Fruit fly (Drosophila melanogaster) whole organism, embryonic: Measurements from ENCODE around the gene CG9132.
A peak's percentile ranks its signal among the peaks of the same experiment; 100 is the strongest.

Experiments used
- Ada2b ChIP-seq: fragments of 200-800 bp; sonication (Bioruptor generic); IDR thresholded peaks from 2 replicates; pipeline ENCODE4 v1.3.6; 2022; ENCODE audit warnings: missing biosample characterization, missing genetic modification characterization
- Atf6 ChIP-seq: fragments of 200-800 bp; sonication (Bioruptor generic); IDR thresholded peaks from 2 replicates; pipeline ENCODE4 v1.3.6; 2022; ENCODE audit warnings: missing biosample characterization, missing genetic modification characterization
- Bgb ChIP-seq: fragments of 200-800 bp; sonication (Bioruptor generic); IDR thresholded peaks from 2 replicates; pipeline ENCODE4 v1.3.6; 2022; ENCODE audit warnings: missing biosample characterization, missing genetic modification characterization; ENCODE audit not compliant: partially characterized antibody
- CG10274 ChIP-seq: fragments of 200-800 bp; sonication (Bioruptor generic); optimal IDR thresholded peaks from 3 replicates; lab custom pipeline; 2017; ENCODE audit warnings: missing biosample characterization, mild to moderate bottlenecking, missing genetic modification characterization
- CG10959 ChIP-seq: fragments of 200-800 bp; sonication (Bioruptor generic); IDR thresholded peaks from 2 replicates; pipeline ENCODE4 v1.3.6; 2022; ENCODE audit warnings: missing biosample characterization, missing genetic modification characterization
- CG10979 ChIP-seq: fragments of 200-800 bp; sonication (Bioruptor generic); optimal IDR thresholded peaks from 2 replicates; lab custom pipeline; 2018; ENCODE audit warnings: missing biosample characterization, mild to moderate bottlenecking, missing genetic modification characterization, moderate library complexity
- CG11398 ChIP-seq: fragments of 200-800 bp; sonication (Bioruptor generic); optimal IDR thresholded peaks from 2 replicates; lab custom pipeline; 2016; ENCODE audit warnings: missing biosample characterization, missing genetic modification characterization
- CG12299 ChIP-seq: fragments of 200-800 bp; sonication (Bioruptor generic); optimal IDR thresholded peaks from 2 replicates; lab custom pipeline; 2018; ENCODE audit warnings: missing biosample characterization, mild to moderate bottlenecking, missing genetic modification characterization
- CG14667 ChIP-seq: fragments of 200-800 bp; sonication (Bioruptor generic); IDR thresholded peaks from 2 replicates; pipeline ENCODE4 v1.3.6; 2022; ENCODE audit warnings: missing biosample characterization, missing genetic modification characterization
- CG14710 ChIP-seq: fragments of 200-800 bp; sonication (Bioruptor generic); optimal IDR thresholded peaks from 3 replicates; lab custom pipeline; 2019; ENCODE audit warnings: missing biosample characterization, mild to moderate bottlenecking, missing genetic modification characterization, moderate library complexity
- CG1602 ChIP-seq: fragments of 200-800 bp; sonication (Bioruptor generic); optimal IDR thresholded peaks from 3 replicates; lab custom pipeline; 2016; ENCODE audit warnings: missing biosample characterization, missing genetic modification characterization
- CG16779 ChIP-seq: fragments of 200-800 bp; sonication (Bioruptor generic); IDR thresholded peaks from 2 replicates; pipeline ENCODE4 v1.3.6; 2022; ENCODE audit warnings: missing biosample characterization, missing genetic modification characterization
- CG17361 ChIP-seq: fragments of 200-800 bp; sonication (Bioruptor generic); IDR thresholded peaks from 3 replicates; pipeline ENCODE4 v1.3.6; 2022; ENCODE audit warnings: missing biosample characterization, missing genetic modification characterization
- CG17829 ChIP-seq: fragments of 200-800 bp; optimal IDR thresholded peaks from 2 replicates; lab custom pipeline; 2019; ENCODE audit warnings: missing biosample characterization, mild to moderate bottlenecking, missing genetic modification characterization, moderate library complexity
- CG18599 ChIP-seq: fragments of 200-800 bp; sonication (Bioruptor generic); optimal IDR thresholded peaks from 3 replicates; lab custom pipeline; 2017; ENCODE audit warnings: missing biosample characterization, missing genetic modification characterization, mild to moderate bottlenecking, moderate library complexity, missing genetic modification reagents
- CG2120 ChIP-seq: fragments of 200-800 bp; sonication (Bioruptor generic); optimal IDR thresholded peaks from 3 replicates; lab custom pipeline; 2016; ENCODE audit warnings: missing biosample characterization, missing genetic modification characterization
- CG33557 ChIP-seq: fragments of 200-800 bp; sonication (Bioruptor generic); optimal IDR thresholded peaks from 2 replicates; lab custom pipeline; 2019; ENCODE audit warnings: missing biosample characterization, mild to moderate bottlenecking, missing genetic modification characterization, moderate library complexity
- CG3407 ChIP-seq: fragments of 200-800 bp; sonication (Bioruptor generic); optimal IDR thresholded peaks from 2 replicates; lab custom pipeline; 2018; ENCODE audit warnings: missing biosample characterization, mild to moderate bottlenecking, missing genetic modification characterization
- CG6654 ChIP-seq: fragments of 200-800 bp; sonication (Bioruptor generic); optimal IDR thresholded peaks from 2 replicates; lab custom pipeline; 2017; ENCODE audit warnings: missing biosample characterization, mild to moderate bottlenecking, missing genetic modification characterization
- CG7357 ChIP-seq: fragments of 200-800 bp; sonication (Bioruptor generic); IDR thresholded peaks from 3 replicates; pipeline ENCODE4 v1.3.6; 2022; ENCODE audit warnings: missing biosample characterization, missing genetic modification characterization
- CG7928 ChIP-seq: fragments of 200-800 bp; sonication (Bioruptor generic); optimal IDR thresholded peaks from 2 replicates; lab custom pipeline; 2017; ENCODE audit warnings: missing biosample characterization, mild to moderate bottlenecking, missing genetic modification characterization
- CTCF ChIP-seq: fragments of 200-800 bp; sonication (Bioruptor generic); optimal IDR thresholded peaks from 2 replicates; lab custom pipeline; 2017; ENCODE audit warnings: missing biosample characterization, mild to moderate bottlenecking, missing genetic modification characterization, moderate library complexity
- Camta ChIP-seq: fragments of 200-800 bp; sonication (Bioruptor generic); optimal IDR thresholded peaks from 2 replicates; lab custom pipeline; 2016; ENCODE audit warnings: missing biosample characterization, missing genetic modification characterization
- E2f1 ChIP-seq: fragments of 200-800 bp; sonication (Bioruptor generic); IDR thresholded peaks from 2 replicates; pipeline ENCODE4 v1.3.6; 2022; ENCODE audit warnings: missing biosample characterization, missing genetic modification characterization
- Hr51 ChIP-seq, 2 experiments: fragments of 200-800 bp; sonication (Bioruptor generic); optimal IDR thresholded peaks; 2 replicates in 1 of 2; 3 replicates in 1 of 2; lab custom pipeline; 2016 to 2018; ENCODE audit warnings: missing biosample characterization in 2 of 2, missing genetic modification characterization in 2 of 2, mild to moderate bottlenecking in 1 of 2, moderate library complexity in 1 of 2
- Kr ChIP-seq: fragments of 200-800 bp; sonication (Bioruptor generic); optimal IDR thresholded peaks from 2 replicates; lab custom pipeline; 2017; ENCODE audit warnings: missing biosample characterization, mild to moderate bottlenecking, missing genetic modification characterization
- Max ChIP-seq: fragments of 200-800 bp; sonication (Bioruptor generic); optimal IDR thresholded peaks from 2 replicates; lab custom pipeline; 2016; ENCODE audit warnings: missing biosample characterization, mild to moderate bottlenecking, missing genetic modification characterization
- NFAT ChIP-seq: fragments of 200-800 bp; sonication (Bioruptor generic); IDR thresholded peaks from 2 replicates; pipeline ENCODE4 v1.3.6; 2022; ENCODE audit warnings: missing biosample characterization, missing genetic modification characterization
- Neu2 ChIP-seq: fragments of 200-800 bp; sonication (Bioruptor generic); optimal IDR thresholded peaks from 3 replicates; lab custom pipeline; 2016; ENCODE audit warnings: missing biosample characterization, missing genetic modification characterization, borderline replicate concordance
- PHDP ChIP-seq: fragments of 200-800 bp; sonication (Bioruptor generic); optimal IDR thresholded peaks from 3 replicates; lab custom pipeline; 2018; ENCODE audit warnings: missing biosample characterization, mild to moderate bottlenecking, missing genetic modification characterization, moderate library complexity
- Stat92E ChIP-seq, 3 experiments: fragments of >200 bp in 2 of 3; fragments of 200-800 bp in 1 of 3; sonication (Bioruptor generic) in 1 of 3; optimal IDR thresholded peaks; 2 replicates each; lab custom pipeline; 2017 to 2019; ENCODE audit warnings: missing biosample characterization in 3 of 3, missing genetic modification characterization in 3 of 3, mild to moderate bottlenecking in 1 of 3, moderate library complexity in 1 of 3
- Tbp ChIP-seq: fragments of >200 bp; optimal IDR thresholded peaks from 2 replicates; lab custom pipeline; 2018; ENCODE audit warnings: missing biosample characterization, missing genetic modification characterization
- abd-A ChIP-seq: fragments of 200-800 bp; sonication (Bioruptor generic); optimal IDR thresholded peaks from 3 replicates; lab custom pipeline; 2019; ENCODE audit warnings: missing biosample characterization, mild to moderate bottlenecking, missing genetic modification characterization, moderate library complexity
- cad ChIP-seq: fragments of >200 bp; optimal IDR thresholded peaks from 2 replicates; lab custom pipeline; 2017; ENCODE audit warnings: missing biosample characterization, missing genetic modification characterization
- cg ChIP-seq: fragments of 200-800 bp; sonication (Bioruptor generic); optimal IDR thresholded peaks from 3 replicates; lab custom pipeline; 2019; ENCODE audit warnings: missing biosample characterization, mild to moderate bottlenecking, missing genetic modification characterization, moderate library complexity
- chinmo ChIP-seq: fragments of 200-800 bp; sonication (Bioruptor generic); IDR thresholded peaks from 4 replicates; pipeline ENCODE4 v1.3.6; 2022; ENCODE audit warnings: missing biosample characterization, missing genetic modification characterization; ENCODE audit not compliant: partially characterized antibody
- da ChIP-seq: fragments of 200-800 bp; sonication (Bioruptor generic); optimal IDR thresholded peaks from 2 replicates; lab custom pipeline; 2016; ENCODE audit warnings: missing biosample characterization, missing genetic modification characterization
- dimm ChIP-seq: fragments of 200-800 bp; sonication (Bioruptor generic); IDR thresholded peaks from 2 replicates; pipeline ENCODE4 v1.3.6; 2022; ENCODE audit warnings: missing biosample characterization, missing genetic modification characterization
- gcm2 ChIP-seq: fragments of 200-800 bp; sonication (Bioruptor generic); optimal IDR thresholded peaks from 2 replicates; lab custom pipeline; 2016; ENCODE audit warnings: missing biosample characterization, missing genetic modification characterization
- gt ChIP-seq: fragments of 200-800 bp; sonication (Bioruptor generic); IDR thresholded peaks from 2 replicates; pipeline ENCODE4 v1.3.6; 2022; ENCODE audit warnings: missing biosample characterization, missing genetic modification characterization
- hth ChIP-seq: fragments of >200 bp; optimal IDR thresholded peaks from 2 replicates; lab custom pipeline; 2017; ENCODE audit warnings: inconsistent platforms
- kay ChIP-seq: fragments of 200-800 bp; sonication (Bioruptor generic); optimal IDR thresholded peaks from 2 replicates; lab custom pipeline; 2016; ENCODE audit warnings: missing biosample characterization, missing genetic modification characterization
- mam ChIP-seq: fragments of 200-800 bp; sonication (Bioruptor generic); optimal IDR thresholded peaks from 3 replicates; lab custom pipeline; 2016; ENCODE audit warnings: missing biosample characterization, missing genetic modification characterization
- nerfin-1 ChIP-seq: fragments of 200-800 bp; sonication (Bioruptor generic); optimal IDR thresholded peaks from 3 replicates; lab custom pipeline; 2019; ENCODE audit warnings: missing biosample characterization, mild to moderate bottlenecking, missing genetic modification characterization, moderate library complexity
- oc ChIP-seq: fragments of 200-800 bp; sonication (Bioruptor generic); optimal IDR thresholded peaks from 2 replicates; lab custom pipeline; 2018; ENCODE audit warnings: missing biosample characterization, mild to moderate bottlenecking, missing genetic modification characterization, moderate library complexity
- phol ChIP-seq: fragments of 200-800 bp; sonication (Bioruptor generic); optimal IDR thresholded peaks from 3 replicates; lab custom pipeline; 2018; ENCODE audit warnings: missing biosample characterization, mild to moderate bottlenecking, missing genetic modification characterization, moderate library complexity
- tll ChIP-seq, 2 experiments: fragments of 200-800 bp in 1 of 2; fragments of >200 bp in 1 of 2; sonication (Bioruptor generic) in 1 of 2; optimal IDR thresholded peaks; 2 replicates each; lab custom pipeline; 2017 to 2019; ENCODE audit warnings: missing biosample characterization in 2 of 2, missing genetic modification characterization in 2 of 2, mild to moderate bottlenecking in 1 of 2, moderate library complexity in 1 of 2
- tna ChIP-seq: fragments of 200-800 bp; sonication (Bioruptor generic); IDR thresholded peaks from 2 replicates; pipeline ENCODE4 v1.3.6; 2022; ENCODE audit warnings: missing biosample characterization, missing genetic modification characterization; ENCODE audit not compliant: partially characterized antibody
- unpg ChIP-seq: fragments of 200-800 bp; sonication (Bioruptor generic); optimal IDR thresholded peaks from 3 replicates; lab custom pipeline; 2018; ENCODE audit warnings: missing biosample characterization, mild to moderate bottlenecking, missing genetic modification characterization, moderate library complexity
- vvl ChIP-seq: fragments of 200-800 bp; sonication (Bioruptor generic); IDR thresholded peaks from 2 replicates; pipeline ENCODE4 v1.3.6; 2022; ENCODE audit warnings: missing biosample characterization, missing genetic modification characterization
- zen ChIP-seq: fragments of 200-800 bp; sonication (Bioruptor generic); optimal IDR thresholded peaks from 3 replicates; lab custom pipeline; 2018; ENCODE audit warnings: missing biosample characterization, mild to moderate bottlenecking, missing genetic modification characterization, moderate library complexity

The CG9132 gene

dm6 chrX:16822080-16822479 lies 21.6 kb upstream of the CG9132 start (continued):
- TF ChIP-seq CG10274 (GFP tag; lab: Kevin White, UChicago) (no peak), nerfin-1 (tag; lab: Kevin White, UChicago) (peak; percentile 1), zen (tag; lab: Kevin White, UChicago) (no peak), CG12299 (tag; lab: Kevin White, UChicago) (peak; percentile 11), phol (tag; lab: Kevin White, UChicago) (peak; percentile 56), Atf6 (GFP tag; lab: Robert Waterston, UW) (peak; percentile 47; the same call in 1 of the 2 replicates), NFAT (GFP tag; lab: Robert Waterston, UW) (no peak), cg (no peak), CG17361 (peak; percentile 38; the same call in 1 of the 3 replicates), CG10979 (tag; lab: Kevin White, UChicago) (peak; percentile 57), Kr (GFP tag; lab: Kevin White, UChicago) (no peak), dimm (peak; percentile 27; the same call in 1 of the 2 replicates), gcm2 (GFP tag; lab: Kevin White, UChicago) (no peak), Ada2b (GFP tag; lab: Robert Waterston, UW) (peak; percentile 63; the same call in 1 of the 2 replicates), CG11398 (no peak), CG18599 (GFP tag; lab: Kevin White, UChicago) (peak; percentile 58), abd-A (tag; lab: Kevin White, UChicago) (no peak), hth (lab: Kevin White, UChicago) (no peak), PHDP (tag; lab: Kevin White, UChicago) (peak; percentile 66), CG33557 (GFP tag; lab: Kevin White, UChicago) (no peak), gt (GFP tag; lab: Robert Waterston, UW) (no peak), CG1602 (peak; percentile 9), CG7357 (no peak), mam (peak; percentile 14), Max (GFP tag; lab: Kevin White, UChicago) (no peak), kay (GFP tag; lab: Kevin White, UChicago) (peak; percentile 4), unpg (GFP tag; lab: Kevin White, UChicago) (peak; percentile 74), Hr51 (GFP tag; optimal IDR thresholded peaks at IDR 0.05; lab: Kevin White, UChicago) (peak in 1 of 2 experiments; percentile 70), CG14667 (GFP tag; lab: Robert Waterston, UW) (peak; percentile 37; the same call in 1 of the 2 replicates), CG14710 (peak; percentile 20), cad (no peak), CG16779 (GFP tag; lab: Robert Waterston, UW) (no peak), CG6654 (GFP tag; lab: Kevin White, UChicago) (no peak), CG3407 (GFP tag; lab: Kevin White, UChicago) (peak; percentile 11), chinmo (no peak), oc (tag; lab: Kevin White, UChicago) (peak; percentile 33), CG17829 (tag; lab: Kevin White, UChicago) (peak; percentile 51), E2f1 (GFP tag; lab: Robert Waterston, UW) (peak; percentile 53), Camta (GFP tag; lab: Kevin White, UChicago) (no peak), vvl (GFP tag; lab: Robert Waterston, UW) (peak; percentile 76), CG7928 (GFP tag; lab: Kevin White, UChicago) (no peak), Tbp (GFP tag; lab: Kevin White, UChicago) (no peak), CTCF (GFP tag; lab: Kevin White, UChicago) (no peak), tna (GFP tag; lab: Robert Waterston, UW) (no peak), CG10959 (GFP tag; lab: Robert Waterston, UW) (no peak), Bgb (no peak), da (GFP tag; lab: Kevin White, UChicago) (no peak), Neu2 (no peak), CG2120 (GFP tag; lab: Kevin White, UChicago) (peak; percentile 29), tll (GFP tag; optimal IDR thresholded peaks at IDR 0.05; lab: Kevin White, UChicago) (no peak), Stat92E (GFP tag; optimal IDR thresholded peaks at IDR 0.05; lab: Kevin White, UChicago) (no peak)
